Worm (Caenorhabditis elegans) whole organism, mixed stage, embryonic: ENCODE measurements around the gene Y55F3C.10.

ENCODE experiments used
- blmp-1 ChIP-seq: fragments of 150-350 bp; optimal IDR thresholded peaks from 2 replicates; lab custom pipeline; 2014; ENCODE audit warnings: missing biosample characterization, missing genetic modification characterization
- ces-1 ChIP-seq: fragments of 150-350 bp; optimal IDR thresholded peaks from 2 replicates; lab custom pipeline; 2014; ENCODE audit warnings: missing biosample characterization, missing genetic modification reagents, missing genetic modification characterization
- lin-13 ChIP-seq: fragments of 150-350 bp; optimal IDR thresholded peaks from 2 replicates; lab custom pipeline; 2014; ENCODE audit warnings: missing biosample characterization, missing genetic modification characterization
- nhr-237 ChIP-seq: fragments of 150-350 bp; optimal IDR thresholded peaks from 2 replicates; lab custom pipeline; 2014; ENCODE audit warnings: missing biosample characterization, missing genetic modification characterization

ce11 chrIV:736447-736846, 17.2 kb upstream of the Y55F3C.10 start, which contains the start of gene kvs-5:
- TF ChIP-seq ces-1 (GFP tag; lab: Kevin White, UChicago) (no peak), nhr-237 (tag; lab: Kevin White, UChicago) (no peak), lin-13 (tag; lab: Kevin White, UChicago) (no peak), blmp-1 (no peak)
